Worm (Caenorhabditis elegans) whole organism, midembryonic: Measurements from ENCODE around the gene M117.3.
A peak's percentile ranks its signal among the peaks of the same experiment; 100 is the strongest.

Source experiments
- tab-1 ChIP-seq: fragments of 200-800 bp; sonication (Bioruptor generic); IDR thresholded peaks from 2 replicates; pipeline ENCODE4 v1.3.6; 2022; ENCODE audit warnings: missing genetic modification characterization, missing compliant biosample characterization
- ztf-23 ChIP-seq: fragments of 200-800 bp; sonication (Bioruptor generic); IDR thresholded peaks from 2 replicates; pipeline ENCODE4 v1.3.6; 2022; ENCODE audit warnings: missing genetic modification reagents, missing genetic modification characterization, missing compliant biosample characterization

M117.3 gene

ce11 chrIV:11871898-11872297, 49.9 kb downstream of the M117.3 start:
- TF ChIP-seq tab-1 (GFP tag; lab: Robert Waterston, UW) (0 out of 2 replicates have a peak, but pooled peaks have one; percentile 9), ztf-23 (GFP tag; lab: Robert Waterston, UW) (no peak)
